Worm (Caenorhabditis elegans): ENCODE measurements around the gene try-4.

DNA sequence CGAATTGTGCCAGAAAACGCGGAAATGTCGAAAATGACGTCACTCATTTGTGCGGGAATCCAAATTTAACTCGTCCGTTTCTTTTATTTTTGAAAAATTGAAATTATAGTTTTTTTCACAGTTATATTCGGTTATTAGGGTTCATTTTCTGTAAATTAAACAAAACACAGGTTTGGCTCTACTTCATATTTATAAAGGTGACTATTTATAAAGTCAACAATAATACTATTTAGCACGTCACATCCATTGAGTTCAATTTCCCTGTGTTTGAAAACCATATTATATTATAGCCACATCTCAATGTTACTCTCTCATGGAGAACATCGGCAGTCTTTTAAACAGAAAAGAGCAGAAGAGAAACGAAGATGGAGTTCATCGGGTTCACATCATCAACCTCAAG is 1.7 kb upstream of the try-4 start, which contains the start of gene twk-35:
- no peak for TF ChIP-seq rnt-1 (tag; optimal IDR thresholded peaks at IDR 0.05)
- no peak for TF ChIP-seq dmd-4 (tag; optimal IDR thresholded peaks at IDR 0.05; ENCODE audit: borderline replicate concordance)
- TF ChIP-seq tbx-2 (tag; optimal IDR thresholded peaks at IDR 0.05): no peak
- no peak for TF ChIP-seq ceh-14 (tag; optimal IDR thresholded peaks at IDR 0.05)
- TF ChIP-seq sox-4 (tag; optimal IDR thresholded peaks at IDR 0.05): no peak
- TF ChIP-seq che-1 (tag; optimal IDR thresholded peaks at IDR 0.05): no peak
- TF ChIP-seq elt-4 (tag; optimal IDR thresholded peaks at IDR 0.05): no peak
- TF ChIP-seq unc-86 (tag; optimal IDR thresholded peaks at IDR 0.05): no peak
- TF ChIP-seq tbx-7 (tag; optimal IDR thresholded peaks at IDR 0.05): no peak
- no peak for TF ChIP-seq fkh-10 (GFP tag; optimal IDR thresholded peaks at IDR 0.05)
- TF ChIP-seq ama-1 (optimal IDR thresholded peaks at IDR 0.05): no peak
